Worm (Caenorhabditis elegans) whole organism, L1 larva: ENCODE data around the gene C36E8.6.

Source experiments
- ceh-82 ChIP-seq, 3 experiments: fragments of 150-350 bp in 1 of 3; sonication (generic microtip) in 2 of 3; optimal IDR thresholded peaks; 2 replicates each; lab custom pipeline; 2014 to 2017; ENCODE audit warnings: missing biosample characterization in 3 of 3, missing genetic modification characterization in 3 of 3
- dsc-1 ChIP-seq: sonication (generic microtip); optimal IDR thresholded peaks from 2 replicates; lab custom pipeline; 2016; ENCODE audit warnings: mild to moderate bottlenecking, missing genetic modification characterization, missing compliant biosample characterization
- egl-27 ChIP-seq, 2 experiments: fragments of 150-350 bp in 1 of 2; sonication (generic microtip); optimal IDR thresholded peaks; 3 replicates each; lab custom pipeline; 2017 to 2018; ENCODE audit warnings: missing biosample characterization in 2 of 2, missing genetic modification characterization in 2 of 2, missing genetic modification reagents in 2 of 2
- jun-1 ChIP-seq: fragments of 150-350 bp; optimal IDR thresholded peaks from 2 replicates; lab custom pipeline; 2014; ENCODE audit warnings: missing biosample characterization, missing genetic modification reagents, missing genetic modification characterization
- lin-14 ChIP-seq: fragments of 200-800 bp; sonication (Bioruptor generic); optimal IDR thresholded peaks from 2 replicates; lab custom pipeline; 2018; ENCODE audit warnings: mild to moderate bottlenecking, missing genetic modification characterization, moderate library complexity, missing compliant biosample characterization
- nhr-237 ChIP-seq: fragments of 150-350 bp; optimal IDR thresholded peaks from 2 replicates; lab custom pipeline; 2014; ENCODE audit warnings: missing biosample characterization, missing genetic modification characterization
- nhr-90 ChIP-seq: sonication (generic microtip); optimal IDR thresholded peaks from 2 replicates; lab custom pipeline; 2016; ENCODE audit warnings: mild to moderate bottlenecking, missing genetic modification characterization, missing compliant biosample characterization; ENCODE audit not compliant: poor library complexity
- pqm-1 ChIP-seq: sonication (generic microtip); optimal IDR thresholded peaks from 3 replicates; lab custom pipeline; 2017; ENCODE audit warnings: missing biosample characterization, missing genetic modification characterization
- sox-4 ChIP-seq: sonication (generic microtip); optimal IDR thresholded peaks from 2 replicates; lab custom pipeline; 2016; ENCODE audit warnings: missing genetic modification characterization, missing compliant biosample characterization
- unc-130 ChIP-seq: fragments of 150-350 bp; optimal IDR thresholded peaks from 2 replicates; lab custom pipeline; 2017; ENCODE audit warnings: missing biosample characterization, missing genetic modification characterization, inconsistent platforms
- unc-62 ChIP-seq: fragments of 150-350 bp; optimal IDR thresholded peaks from 2 replicates; lab custom pipeline; 2014; ENCODE audit warnings: missing biosample characterization, missing genetic modification reagents, missing genetic modification characterization
- zip-4 ChIP-seq: fragments of 200-800 bp; sonication (Bioruptor generic); optimal IDR thresholded peaks from 2 replicates; lab custom pipeline; 2018; ENCODE audit warnings: mild to moderate bottlenecking, missing genetic modification characterization, moderate library complexity, missing compliant biosample characterization
- ztf-4 ChIP-seq: fragments of 150-350 bp; optimal IDR thresholded peaks from 2 replicates; lab custom pipeline; 2014; ENCODE audit warnings: missing biosample characterization, missing genetic modification characterization

- TF ChIP-seq egl-27 (tag; optimal IDR thresholded peaks at IDR 0.05; lab: Kevin White, UChicago) (no peak), lin-14 (no peak), unc-62 (GFP tag; lab: Kevin White, UChicago) (no peak), nhr-237 (tag; lab: Kevin White, UChicago) (no peak), dsc-1 (no peak), zip-4 (no peak), nhr-90 (tag; lab: Kevin White, UChicago) (no peak), ztf-4 (tag; lab: Kevin White, UChicago) (no peak), pqm-1 (tag; lab: Kevin White, UChicago) (no peak), sox-4 (tag; lab: Kevin White, UChicago) (no peak), unc-130 (tag; lab: Kevin White, UChicago) (no peak), jun-1 (no peak), ceh-82 (tag; optimal IDR thresholded peaks at IDR 0.05; lab: Kevin White, UChicago) (no peak)
These were observed 29.7 kb downstream of the C36E8.6 start, which contains the start of gene tbb-2 for ce11 chrIII:4017527-4017926.
